Worm (Caenorhabditis elegans) whole organism, L3 larva: ENCODE data around the gene F45E12.6.

ENCODE experiments used
- R02D3.7 ChIP-seq: fragments of 150-350 bp; optimal IDR thresholded peaks from 2 replicates; lab custom pipeline; 2014; ENCODE audit warnings: missing biosample characterization, missing genetic modification characterization
- aly-2 ChIP-seq: fragments of 150-350 bp; optimal IDR thresholded peaks from 2 replicates; lab custom pipeline; 2014; ENCODE audit warnings: missing biosample characterization, missing genetic modification characterization
- ama-1 ChIP-seq: fragments of 150-350 bp; optimal IDR thresholded peaks from 2 replicates; lab custom pipeline; 2018
- ceh-16 ChIP-seq: sonication (generic microtip); optimal IDR thresholded peaks from 2 replicates; lab custom pipeline; 2017; ENCODE audit warnings: missing biosample characterization, missing genetic modification characterization
- ceh-28 ChIP-seq: fragments of 150-350 bp; optimal IDR thresholded peaks from 2 replicates; lab custom pipeline; 2014; ENCODE audit warnings: missing biosample characterization, missing genetic modification reagents, missing genetic modification characterization
- ceh-9 ChIP-seq: sonication (generic microtip); optimal IDR thresholded peaks from 2 replicates; lab custom pipeline; 2018; ENCODE audit warnings: missing biosample characterization, missing genetic modification characterization
- daf-12 ChIP-seq: fragments of 150-350 bp; optimal IDR thresholded peaks from 2 replicates; lab custom pipeline; 2014; ENCODE audit warnings: missing biosample characterization, missing genetic modification reagents, missing genetic modification characterization
- egl-27 ChIP-seq: sonication (generic microtip); optimal IDR thresholded peaks from 4 replicates; lab custom pipeline; 2017; ENCODE audit warnings: missing biosample characterization, missing genetic modification reagents, missing genetic modification characterization
- elt-1 ChIP-seq: fragments of 150-350 bp; optimal IDR thresholded peaks from 2 replicates; lab custom pipeline; 2014; ENCODE audit warnings: missing biosample characterization, missing genetic modification characterization
- elt-2 ChIP-seq: sonication (generic microtip); optimal IDR thresholded peaks from 2 replicates; lab custom pipeline; 2016; ENCODE audit warnings: missing genetic modification reagents, mild to moderate bottlenecking, missing genetic modification characterization, missing compliant biosample characterization
- elt-3 ChIP-seq, 3 experiments: fragments of 150-350 bp in 1 of 3; sonication (generic microtip) in 2 of 3; optimal IDR thresholded peaks; 2 replicates in 2 of 3; 4 replicates in 1 of 3; lab custom pipeline; 2014 to 2017; ENCODE audit warnings: missing biosample characterization in 3 of 3, missing genetic modification characterization in 3 of 3
- fkh-10 ChIP-seq: sonication (generic microtip); optimal IDR thresholded peaks from 2 replicates; lab custom pipeline; 2017; ENCODE audit warnings: missing biosample characterization, missing genetic modification reagents, missing genetic modification characterization
- fkh-2 ChIP-seq: fragments of 150-350 bp; optimal IDR thresholded peaks from 2 replicates; lab custom pipeline; 2014; ENCODE audit warnings: missing biosample characterization, missing genetic modification reagents, missing genetic modification characterization
- hmg-11 ChIP-seq: sonication (generic microtip); optimal IDR thresholded peaks from 2 replicates; lab custom pipeline; 2016; ENCODE audit warnings: missing genetic modification characterization, missing compliant biosample characterization
- jun-1 ChIP-seq: fragments of 150-350 bp; optimal IDR thresholded peaks from 2 replicates; lab custom pipeline; 2014; ENCODE audit warnings: missing biosample characterization, missing genetic modification reagents, missing genetic modification characterization
- lin-15B ChIP-seq: fragments of 150-350 bp; optimal IDR thresholded peaks from 2 replicates; lab custom pipeline; 2014; ENCODE audit warnings: missing biosample characterization, missing genetic modification characterization
- lin-39 ChIP-seq: fragments of 150-350 bp; optimal IDR thresholded peaks from 2 replicates; lab custom pipeline; 2018; ENCODE audit warnings: missing biosample characterization, missing genetic modification reagents, missing genetic modification characterization
- lsy-12 ChIP-seq: sonication (generic microtip); optimal IDR thresholded peaks from 2 replicates; lab custom pipeline; 2016; ENCODE audit warnings: mild to moderate bottlenecking, missing genetic modification characterization, missing compliant biosample characterization
- mdl-1 ChIP-seq: fragments of 150-350 bp; optimal IDR thresholded peaks from 2 replicates; lab custom pipeline; 2014; ENCODE audit warnings: missing biosample characterization, missing genetic modification characterization
- mml-1 ChIP-seq: fragments of 150-350 bp; sonication (generic microtip); optimal IDR thresholded peaks from 3 replicates; lab custom pipeline; 2014; ENCODE audit warnings: missing biosample characterization, missing genetic modification characterization
- nfya-1 ChIP-seq: sonication (generic microtip); optimal IDR thresholded peaks from 2 replicates; lab custom pipeline; 2017; ENCODE audit warnings: missing genetic modification characterization, mild to moderate bottlenecking, missing compliant biosample characterization, antibody characterized with exemption, moderate library complexity; ENCODE audit not compliant: insufficient read depth
- nhr-11 ChIP-seq: fragments of 150-350 bp; optimal IDR thresholded peaks from 2 replicates; lab custom pipeline; 2014; ENCODE audit warnings: missing biosample characterization, missing genetic modification characterization
- nhr-12 ChIP-seq: fragments of 150-350 bp; optimal IDR thresholded peaks from 2 replicates; lab custom pipeline; 2014; ENCODE audit warnings: missing biosample characterization, missing genetic modification characterization
- nhr-23 ChIP-seq: fragments of 150-350 bp; optimal IDR thresholded peaks from 2 replicates; lab custom pipeline; 2014; ENCODE audit warnings: missing biosample characterization, missing genetic modification reagents, missing genetic modification characterization
- nhr-237 ChIP-seq: fragments of 150-350 bp; optimal IDR thresholded peaks from 2 replicates; lab custom pipeline; 2014; ENCODE audit warnings: missing biosample characterization, missing genetic modification characterization
- nhr-28 ChIP-seq: fragments of 150-350 bp; optimal IDR thresholded peaks from 2 replicates; lab custom pipeline; 2014; ENCODE audit warnings: missing biosample characterization, missing genetic modification characterization
- nhr-43 ChIP-seq: sonication (generic microtip); optimal IDR thresholded peaks from 2 replicates; lab custom pipeline; 2016; ENCODE audit warnings: mild to moderate bottlenecking, missing genetic modification characterization, missing compliant biosample characterization; ENCODE audit not compliant: poor library complexity, severe bottlenecking
- nhr-67 ChIP-seq: fragments of 150-350 bp; optimal IDR thresholded peaks from 2 replicates; lab custom pipeline; 2014; ENCODE audit warnings: missing biosample characterization, missing genetic modification characterization
- nhr-76 ChIP-seq: fragments of 150-350 bp; sonication (generic microtip); optimal IDR thresholded peaks from 5 replicates; lab custom pipeline; 2014; ENCODE audit warnings: missing biosample characterization, missing genetic modification characterization
- nhr-77 ChIP-seq: fragments of 150-350 bp; optimal IDR thresholded peaks from 2 replicates; lab custom pipeline; 2014; ENCODE audit warnings: missing biosample characterization, missing genetic modification characterization
- pha-4 ChIP-seq: fragments of 150-350 bp; optimal IDR thresholded peaks from 2 replicates; lab custom pipeline; 2014; ENCODE audit warnings: missing biosample characterization, missing genetic modification reagents, missing genetic modification characterization
- pqm-1 ChIP-seq: fragments of 150-350 bp; optimal IDR thresholded peaks from 2 replicates; lab custom pipeline; 2017; ENCODE audit warnings: missing biosample characterization, missing genetic modification characterization, inconsistent platforms
- sea-2 ChIP-seq: fragments of 150-350 bp; sonication (generic microtip); optimal IDR thresholded peaks from 4 replicates; lab custom pipeline; 2014; ENCODE audit warnings: missing biosample characterization, missing genetic modification reagents, missing genetic modification characterization
- skn-1 ChIP-seq: fragments of 150-350 bp; optimal IDR thresholded peaks from 2 replicates; lab custom pipeline; 2014; ENCODE audit warnings: missing biosample characterization, missing genetic modification characterization
- tbx-2 ChIP-seq: sonication (generic microtip); optimal IDR thresholded peaks from 2 replicates; lab custom pipeline; 2016; ENCODE audit warnings: mild to moderate bottlenecking, missing genetic modification characterization, missing compliant biosample characterization
- unc-39 ChIP-seq: sonication (generic microtip); optimal IDR thresholded peaks from 4 replicates; lab custom pipeline; 2017; ENCODE audit warnings: missing biosample characterization, missing genetic modification characterization
- unc-62 ChIP-seq: fragments of 150-350 bp; sonication (generic microtip); optimal IDR thresholded peaks from 4 replicates; lab custom pipeline; 2014; ENCODE audit warnings: missing biosample characterization, missing genetic modification reagents, missing genetic modification characterization
- zag-1 ChIP-seq: fragments of 150-350 bp; optimal IDR thresholded peaks from 2 replicates; lab custom pipeline; 2014; ENCODE audit warnings: missing biosample characterization, missing genetic modification characterization
- ztf-4 ChIP-seq: fragments of 150-350 bp; optimal IDR thresholded peaks from 2 replicates; lab custom pipeline; 2014; ENCODE audit warnings: missing biosample characterization, missing genetic modification characterization

F45E12.6 gene

ce11 chrII:7299042-7299441 is 14.9 kb downstream of the F45E12.6 start, which contains the start of gene C30G12.1:
Gene C30G12.1, plus strand, starts transcription at chrII:7299342.
- TF ChIP-seq zag-1 (tag; lab: Kevin White, UChicago) (no peak), nhr-43 (tag; lab: Kevin White, UChicago) (no peak), unc-39 (tag; lab: Kevin White, UChicago) (no peak), ceh-16 (tag; lab: Kevin White, UChicago) (no peak), lin-15B (tag; lab: Kevin White, UChicago) (no peak), R02D3.7 (tag; lab: Kevin White, UChicago) (no peak), mdl-1 (tag; lab: Kevin White, UChicago) (no peak), elt-2 (tag; lab: Kevin White, UChicago) (no peak), lin-39 (tag; lab: Kevin White, UChicago) (no peak), nfya-1 (no peak), fkh-2 (tag; lab: Kevin White, UChicago) (no peak), ztf-4 (tag; lab: Kevin White, UChicago) (no peak), nhr-77 (tag; lab: Kevin White, UChicago) (no peak), skn-1 (tag; lab: Kevin White, UChicago) (no peak), aly-2 (tag; lab: Kevin White, UChicago) (no peak), nhr-12 (tag; lab: Kevin White, UChicago) (no peak), pha-4 (tag; lab: Kevin White, UChicago) (no peak)
- TF ChIP-seq, all 47 proteins: peak for 0

ce11 chrII:7298197-7298682 is 15.7 kb downstream of the F45E12.6 start, which contains the start of gene puf-8:
Gene puf-8, minus strand, starts transcription at chrII:7298247.
- no peak for TF ChIP-seq daf-12 (tag; lab: Kevin White, UChicago)
- no peak for TF ChIP-seq nhr-77 (tag; lab: Kevin White, UChicago)
- TF ChIP-seq elt-2 (tag; lab: Kevin White, UChicago), result no peak
- no peak for TF ChIP-seq fkh-2 (tag; lab: Kevin White, UChicago)
- TF ChIP-seq jun-1 (tag; lab: Kevin White, UChicago), result no peak
- no peak for TF ChIP-seq ztf-4 (tag; lab: Kevin White, UChicago)
- no peak for TF ChIP-seq pqm-1 (tag; lab: Kevin White, UChicago)
- TF ChIP-seq fkh-10 (GFP tag; lab: Kevin White, UChicago), result no peak

ce11 chrII:7295917-7296316 is 18.1 kb downstream of the F45E12.6 start, which contains the start of gene C30G12.6:
Gene C30G12.6, minus strand, starts transcription at chrII:7296017.
- TF ChIP-seq mdl-1 (tag; lab: Kevin White, UChicago), result no peak
- no peak for TF ChIP-seq elt-3 (tag; optimal IDR thresholded peaks at IDR 0.05; lab: Kevin White, UChicago)
- TF ChIP-seq zag-1 (tag; lab: Kevin White, UChicago), result no peak
- no peak for TF ChIP-seq nhr-76 (tag; lab: Kevin White, UChicago)
- no peak for TF ChIP-seq daf-12 (tag; lab: Kevin White, UChicago)
- no peak for TF ChIP-seq nhr-67 (tag; lab: Kevin White, UChicago)
- no peak for TF ChIP-seq sea-2 (GFP tag; lab: Kevin White, UChicago)
- no peak for TF ChIP-seq ceh-28 (tag; lab: Kevin White, UChicago)

DNA sequence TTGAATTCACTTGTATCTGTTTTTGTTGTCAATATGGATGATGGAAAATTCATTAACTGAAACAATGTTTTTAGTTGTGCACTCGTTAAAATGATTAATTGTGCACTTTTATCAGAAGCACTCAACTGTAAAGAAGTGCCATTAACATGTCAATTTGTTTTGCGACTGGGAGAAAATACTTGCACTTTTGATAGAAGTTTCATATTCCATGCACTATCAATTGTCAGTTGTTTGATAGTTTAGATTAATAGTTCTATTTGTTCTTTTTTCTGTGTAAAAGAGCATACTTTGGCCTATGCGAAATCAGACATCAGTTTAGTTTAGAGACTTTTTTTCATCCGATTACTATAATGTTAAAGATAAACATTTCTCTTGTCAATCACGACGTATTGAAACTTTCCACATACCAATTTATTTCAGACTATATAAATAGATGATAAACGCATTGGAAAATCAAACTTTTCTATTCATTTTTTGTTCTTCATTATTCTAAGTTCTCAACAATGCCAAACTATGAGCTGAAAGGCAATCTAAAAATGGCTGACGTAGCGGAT is 24.0 kb downstream of the F45E12.6 start, which contains the start of gene C30G12.2:
TSS of gene C30G12.2 (plus strand) at position 504 of the 554 bp plus-strand sequence.
- no peak for TF ChIP-seq skn-1 (tag; lab: Kevin White, UChicago)
- TF ChIP-seq elt-2 (tag; lab: Kevin White, UChicago), result peak; percentile 85
- peak; percentile 92 for TF ChIP-seq pqm-1 (tag; lab: Kevin White, UChicago)

DNA sequence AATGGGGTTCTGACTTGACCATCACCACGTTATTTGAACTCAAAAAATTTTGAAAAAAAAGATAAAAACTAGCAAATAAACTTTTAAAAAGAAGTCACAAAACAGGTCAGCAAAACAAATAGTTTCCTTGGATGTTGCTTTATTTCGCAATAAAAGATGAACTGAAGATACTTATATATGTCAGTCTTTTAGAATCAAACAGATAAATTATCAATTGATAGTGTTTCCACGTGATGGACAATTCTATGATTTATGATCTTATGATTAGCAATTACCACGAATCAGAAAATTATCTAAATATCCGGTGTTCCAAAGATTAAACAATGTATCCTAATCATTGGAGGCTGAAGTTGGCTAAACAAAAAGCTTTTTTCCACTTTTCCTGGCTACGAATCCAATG is 26.3 kb downstream of the F45E12.6 start:
- TF ChIP-seq unc-62 (GFP tag; lab: Kevin White, UChicago) (peak; percentile 64), mml-1 (tag; lab: Kevin White, UChicago) (no peak), ceh-9 (no peak), daf-12 (tag; lab: Kevin White, UChicago) (no peak), sea-2 (GFP tag; lab: Kevin White, UChicago) (no peak), lsy-12 (tag; lab: Kevin White, UChicago) (peak; percentile 37), nhr-237 (no peak), jun-1 (tag; lab: Kevin White, UChicago) (no peak), egl-27 (tag; lab: Kevin White, UChicago) (no peak), nhr-28 (tag; lab: Kevin White, UChicago) (no peak), nhr-12 (tag; lab: Kevin White, UChicago) (no peak), pha-4 (tag; lab: Kevin White, UChicago) (peak; percentile 6), nhr-23 (tag; lab: Kevin White, UChicago) (peak; percentile 96), nhr-11 (tag; lab: Kevin White, UChicago) (no peak), lin-39 (tag; lab: Kevin White, UChicago) (no peak), R02D3.7 (tag; lab: Kevin White, UChicago) (no peak), elt-1 (tag; lab: Kevin White, UChicago) (no peak), zag-1 (tag; lab: Kevin White, UChicago) (no peak), ama-1 (lab: Kevin White, UChicago) (no peak), nhr-43 (tag; lab: Kevin White, UChicago) (peak; percentile 75), lin-15B (tag; lab: Kevin White, UChicago) (no peak), aly-2 (tag; lab: Kevin White, UChicago) (no peak), nhr-67 (tag; lab: Kevin White, UChicago) (no peak), fkh-2 (tag; lab: Kevin White, UChicago) (no peak), skn-1 (tag; lab: Kevin White, UChicago) (no peak), elt-3 (tag; optimal IDR thresholded peaks at IDR 0.05; lab: Kevin White, UChicago) (peak; percentile 49 to 57 (median 50)), hmg-11 (no peak), elt-2 (tag; lab: Kevin White, UChicago) (peak; percentile 41), fkh-10 (GFP tag; lab: Kevin White, UChicago) (no peak), tbx-2 (no peak)
